1 fruit fly cellular context compared by ENCODE assay signal in the genomic region with DNA sequence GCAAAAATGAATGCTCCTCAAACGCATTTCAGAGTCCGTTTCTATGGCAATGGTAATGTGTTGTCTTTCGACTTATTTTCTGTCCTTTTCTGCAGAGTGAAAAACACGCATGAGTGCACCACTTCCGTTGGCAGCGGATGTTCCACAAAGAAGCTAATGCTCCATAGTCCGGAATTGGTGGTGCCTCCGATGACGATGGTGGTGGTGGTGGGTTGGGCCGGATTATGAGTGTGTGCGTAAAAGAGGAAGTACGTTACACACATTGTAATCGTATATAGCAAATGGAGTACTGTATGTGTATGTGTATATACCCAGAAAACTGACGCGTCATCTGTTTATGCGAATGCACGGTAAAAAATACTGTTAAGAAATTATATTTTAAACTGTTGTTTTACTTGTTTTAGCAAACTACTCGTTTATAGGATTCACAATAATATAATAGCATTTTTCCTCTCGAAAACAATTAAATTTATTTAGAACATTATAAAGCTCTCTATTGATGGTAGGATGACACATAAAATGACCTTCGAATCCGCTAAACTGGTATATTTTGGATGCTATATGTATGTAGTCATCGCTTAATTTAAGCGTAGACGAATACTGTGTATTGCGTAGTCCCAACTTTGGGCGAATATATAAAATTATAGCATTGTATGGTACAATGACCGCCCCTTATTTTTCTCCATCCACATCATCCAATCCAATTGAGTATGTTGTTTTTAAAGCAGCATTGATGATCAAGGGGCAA.
TF ChIP-seq lines count a peak whose summit lies in the region.

No protein-coding gene starts in this region.

TF ChIP-seq in whole organism, embryonic, 481 proteins besides CTCF, POLR2A, EP300 and RAD21 (continued from another document):
- TF ChIP-seq CG4820 (GFP tag; optimal IDR thresholded peaks at IDR 0.05; lab: Kevin White, UChicago): no peak
- peak; percentile 60 for TF ChIP-seq Atf6 (GFP tag; IDR thresholded peaks at IDR 0.05; lab: Robert Waterston, UW)
- TF ChIP-seq ERR (GFP tag; optimal IDR thresholded peaks at IDR 0.05; lab: Kevin White, UChicago): no peak
- TF ChIP-seq Myb (GFP tag; optimal IDR thresholded peaks at IDR 0.05; lab: Kevin White, UChicago): no peak
- no peak for TF ChIP-seq CG2120 (GFP tag; optimal IDR thresholded peaks at IDR 0.05; lab: Kevin White, UChicago)
- no peak for TF ChIP-seq Usf (GFP tag; optimal IDR thresholded peaks at IDR 0.05; lab: Kevin White, UChicago)
- no peak for TF ChIP-seq CG17612 (GFP tag; IDR thresholded peaks at IDR 0.05; lab: Robert Waterston, UW)
- TF ChIP-seq Bteb2 (GFP tag; optimal IDR thresholded peaks at IDR 0.05; lab: Kevin White, UChicago): peak; percentile 16
- TF ChIP-seq ase (GFP tag; IDR thresholded peaks at IDR 0.05; lab: Robert Waterston, UW): no peak; the same call in 2 of the 3 replicates
- TF ChIP-seq Awh (GFP tag; IDR thresholded peaks at IDR 0.05; lab: Robert Waterston, UW): peak; percentile 7; the same call in 1 of the 2 replicates
- TF ChIP-seq CG10979 (tag; optimal IDR thresholded peaks at IDR 0.05; lab: Kevin White, UChicago): peak; percentile 7
- peak; percentile 60 for TF ChIP-seq CG8388 (GFP tag; optimal IDR thresholded peaks at IDR 0.05; lab: Kevin White, UChicago)
- peak; percentile 90 for TF ChIP-seq pros (GFP tag; optimal IDR thresholded peaks at IDR 0.05; lab: Kevin White, UChicago)
- TF ChIP-seq yki (optimal IDR thresholded peaks at IDR 0.05; lab: Kevin White, UChicago): no peak
- TF ChIP-seq Sox100B (GFP tag; optimal IDR thresholded peaks at IDR 0.05; lab: Kevin White, UChicago): peak; percentile 39
- no peak for TF ChIP-seq CG7928 (GFP tag; optimal IDR thresholded peaks at IDR 0.05; lab: Kevin White, UChicago)
- TF ChIP-seq maf-S (GFP tag; optimal IDR thresholded peaks at IDR 0.05; lab: Kevin White, UChicago): peak; percentile 20
- 0 out of 2 replicates have a peak, but pooled peaks have one; percentile 22 for TF ChIP-seq aop (GFP tag; IDR thresholded peaks at IDR 0.05; lab: Robert Waterston, UW)
- no peak for TF ChIP-seq Ets97D (GFP tag; optimal IDR thresholded peaks at IDR 0.05; lab: Kevin White, UChicago)
- no peak for TF ChIP-seq hb (GFP tag; IDR thresholded peaks at IDR 0.05; lab: Robert Waterston, UW; ENCODE audit: partially characterized antibody)
- no peak for TF ChIP-seq sd (tag; optimal IDR thresholded peaks at IDR 0.05; lab: Kevin White, UChicago)
- peak; percentile 28 for TF ChIP-seq nerfin-1 (tag; optimal IDR thresholded peaks at IDR 0.05; lab: Kevin White, UChicago)
- no peak for TF ChIP-seq ac (GFP tag; optimal IDR thresholded peaks at IDR 0.05; lab: Kevin White, UChicago)
- no peak for TF ChIP-seq CG15011 (GFP tag; optimal IDR thresholded peaks at IDR 0.05; lab: Kevin White, UChicago)
- TF ChIP-seq CG16813 (GFP tag; IDR thresholded peaks at IDR 0.05; lab: Robert Waterston, UW; ENCODE audit: partially characterized antibody): no peak
- TF ChIP-seq pan (optimal IDR thresholded peaks at IDR 0.05; lab: Kevin White, UChicago): no peak
- TF ChIP-seq pan (GFP tag; optimal IDR thresholded peaks at IDR 0.05 in 1 of 2, IDR thresholded peaks at IDR 0.05 in 1 of 2): peak in 1 of 2 experiments; percentile 69
- TF ChIP-seq CG6683 (GFP tag; optimal IDR thresholded peaks at IDR 0.05; lab: Kevin White, UChicago): peak; percentile 25
- TF ChIP-seq CrebB (tag; optimal IDR thresholded peaks at IDR 0.05; lab: Kevin White, UChicago): peak; percentile 30
- no peak for TF ChIP-seq HLH4C (GFP tag; IDR thresholded peaks at IDR 0.05; lab: Robert Waterston, UW; ENCODE audit: partially characterized antibody)
- no peak for TF ChIP-seq mam (GFP tag; optimal IDR thresholded peaks at IDR 0.05; lab: Kevin White, UChicago)
- TF ChIP-seq Tbp (GFP tag; optimal IDR thresholded peaks at IDR 0.05; lab: Kevin White, UChicago): no peak
- TF ChIP-seq CG5245 (GFP tag; optimal IDR thresholded peaks at IDR 0.05; lab: Kevin White, UChicago): no peak
- no peak for TF ChIP-seq en (GFP tag; optimal IDR thresholded peaks at IDR 0.05; lab: Kevin White, UChicago)
- peak; percentile 36 for TF ChIP-seq lmd (GFP tag; IDR thresholded peaks at IDR 0.05; lab: Robert Waterston, UW)
- TF ChIP-seq CG8281 (tag; optimal IDR thresholded peaks at IDR 0.05; lab: Kevin White, UChicago): no peak
- no peak for TF ChIP-seq usp (GFP tag; optimal IDR thresholded peaks at IDR 0.05; lab: Kevin White, UChicago)
- peak; percentile 24 for TF ChIP-seq CG18599 (GFP tag; optimal IDR thresholded peaks at IDR 0.05; lab: Kevin White, UChicago)
- TF ChIP-seq CG12299 (tag; optimal IDR thresholded peaks at IDR 0.05; lab: Kevin White, UChicago): no peak
- TF ChIP-seq CG8290 (GFP tag; optimal IDR thresholded peaks at IDR 0.05; lab: Kevin White, UChicago): no peak
- peak in 1 of 2 experiments; percentile 44 for TF ChIP-seq CG8290 (tag; optimal IDR thresholded peaks at IDR 0.05; lab: Kevin White, UChicago)
- no peak for TF ChIP-seq Doc3 (GFP tag; IDR thresholded peaks at IDR 0.05; lab: Robert Waterston, UW; ENCODE audit: partially characterized antibody)
- TF ChIP-seq D19B (GFP tag; optimal IDR thresholded peaks at IDR 0.05; lab: Kevin White, UChicago): no peak
- no peak for TF ChIP-seq zfh2 (GFP tag; optimal IDR thresholded peaks at IDR 0.05; lab: Kevin White, UChicago)
- TF ChIP-seq jumu (GFP tag; optimal IDR thresholded peaks at IDR 0.05; lab: Kevin White, UChicago): no peak
- no peak for TF ChIP-seq CG30020 (tag; optimal IDR thresholded peaks at IDR 0.05; lab: Kevin White, UChicago)
- peak; percentile 58 for TF ChIP-seq peb (GFP tag; IDR thresholded peaks at IDR 0.05; lab: Robert Waterston, UW)
- peak; percentile 46 for TF ChIP-seq Xrp1 (GFP tag; IDR thresholded peaks at IDR 0.05; lab: Robert Waterston, UW)
- TF ChIP-seq Ptx1 (GFP tag; IDR thresholded peaks at IDR 0.05; lab: Robert Waterston, UW): peak; percentile 14
- no peak for TF ChIP-seq lbe (GFP tag; optimal IDR thresholded peaks at IDR 0.05; lab: Kevin White, UChicago)
- no peak for TF ChIP-seq Dfd (GFP tag; optimal IDR thresholded peaks at IDR 0.05; lab: Kevin White, UChicago)
- TF ChIP-seq Vsx1 (GFP tag; optimal IDR thresholded peaks at IDR 0.05; lab: Kevin White, UChicago): no peak
- no peak for TF ChIP-seq CG5180 (GFP tag; optimal IDR thresholded peaks at IDR 0.05; lab: Kevin White, UChicago)
- TF ChIP-seq cato (GFP tag; optimal IDR thresholded peaks at IDR 0.05; lab: Kevin White, UChicago; ENCODE audit: borderline replicate concordance): no peak
- TF ChIP-seq sob (GFP tag; IDR thresholded peaks at IDR 0.05; lab: Robert Waterston, UW): peak; percentile 40
- TF ChIP-seq CG2712 (tag; optimal IDR thresholded peaks at IDR 0.05; lab: Kevin White, UChicago): peak; percentile 62
- TF ChIP-seq NC2β (GFP tag; optimal IDR thresholded peaks at IDR 0.05; lab: Kevin White, UChicago): no peak
- TF ChIP-seq CG11560 (tag; IDR thresholded peaks at IDR 0.05; lab: Robert Waterston, UW): no peak
- no peak for TF ChIP-seq CG33557 (GFP tag; optimal IDR thresholded peaks at IDR 0.05; lab: Kevin White, UChicago)
- peak; percentile 45 for TF ChIP-seq HLHmδ (GFP tag; optimal IDR thresholded peaks at IDR 0.05; lab: Kevin White, UChicago)
- no peak for TF ChIP-seq sr (GFP tag; IDR thresholded peaks at IDR 0.05; lab: Robert Waterston, UW)
- peak; percentile 1 for TF ChIP-seq CG31388 (GFP tag; optimal IDR thresholded peaks at IDR 0.05; lab: Kevin White, UChicago)
- TF ChIP-seq CG3726 (GFP tag; IDR thresholded peaks at IDR 0.05; lab: Robert Waterston, UW): no peak
- no peak for TF ChIP-seq CG10959 (GFP tag; IDR thresholded peaks at IDR 0.05; lab: Robert Waterston, UW)
- TF ChIP-seq cad (GFP tag; optimal IDR thresholded peaks at IDR 0.05; lab: Kevin White, UChicago): no peak
- TF ChIP-seq eve (GFP tag; optimal IDR thresholded peaks at IDR 0.05; lab: Kevin White, UChicago): no peak
- TF ChIP-seq CG8089 (GFP tag; optimal IDR thresholded peaks at IDR 0.05; lab: Kevin White, UChicago): no peak
- TF ChIP-seq Nf-YB (GFP tag; optimal IDR thresholded peaks at IDR 0.05; lab: Kevin White, UChicago): no peak
- TF ChIP-seq CG14014 (GFP tag; IDR thresholded peaks at IDR 0.05; lab: Robert Waterston, UW): peak; percentile 65
- TF ChIP-seq CG9932 (GFP tag; IDR thresholded peaks at IDR 0.05; lab: Robert Waterston, UW): peak; percentile 26; the same call in 1 of the 2 replicates
- no peak for TF ChIP-seq ftz-f1 (GFP tag; optimal IDR thresholded peaks at IDR 0.05; lab: Kevin White, UChicago)
- TF ChIP-seq ci (GFP tag; IDR thresholded peaks at IDR 0.05; lab: Robert Waterston, UW): 0 out of 3 replicates have a peak, but pooled peaks have one; percentile 28
- peak; percentile 69 for TF ChIP-seq Med (GFP tag; lab: Kevin White, UChicago)
- TF ChIP-seq CoRest (tag; optimal IDR thresholded peaks at IDR 0.05; lab: Kevin White, UChicago): peak; percentile 44
- TF ChIP-seq odd (GFP tag; optimal IDR thresholded peaks at IDR 0.05; lab: Kevin White, UChicago): no peak
- TF ChIP-seq CG15479 (GFP tag; optimal IDR thresholded peaks at IDR 0.05; lab: Kevin White, UChicago): no peak
- peak in 1 of 2 experiments; percentile 58 for TF ChIP-seq Eip74EF (GFP tag; optimal IDR thresholded peaks at IDR 0.05; lab: Kevin White, UChicago)
- TF ChIP-seq Dp (GFP tag; optimal IDR thresholded peaks at IDR 0.05; lab: Kevin White, UChicago): no peak
- no peak for TF ChIP-seq sima (GFP tag; optimal IDR thresholded peaks at IDR 0.05; lab: Kevin White, UChicago)
- TF ChIP-seq dmrt99B (tag; optimal IDR thresholded peaks at IDR 0.05; lab: Kevin White, UChicago): peak; percentile 68
- no peak for TF ChIP-seq CG18476 (GFP tag; optimal IDR thresholded peaks at IDR 0.05; lab: Kevin White, UChicago)
- TF ChIP-seq CG1832 (GFP tag; optimal IDR thresholded peaks at IDR 0.05; lab: Kevin White, UChicago): no peak
- 0 out of 2 replicates have a peak, but pooled peaks have one; percentile 5 for TF ChIP-seq CG4360 (GFP tag; IDR thresholded peaks at IDR 0.05; lab: Robert Waterston, UW)
- peak; percentile 63 for TF ChIP-seq H2.0 (GFP tag; IDR thresholded peaks at IDR 0.05; lab: Robert Waterston, UW)
- no peak for TF ChIP-seq bcd (GFP tag; optimal IDR thresholded peaks at IDR 0.05; lab: Kevin White, UChicago)
- TF ChIP-seq mirr (GFP tag; optimal IDR thresholded peaks at IDR 0.05; lab: Kevin White, UChicago): no peak
- no peak for TF ChIP-seq Chrac-16 (GFP tag; optimal IDR thresholded peaks at IDR 0.05; lab: Kevin White, UChicago)
- no peak for TF ChIP-seq CG6791 (GFP tag; IDR thresholded peaks at IDR 0.05; lab: Robert Waterston, UW; ENCODE audit: partially characterized antibody)
- TF ChIP-seq insv (GFP tag; optimal IDR thresholded peaks at IDR 0.05; lab: Kevin White, UChicago): no peak
- TF ChIP-seq CG8765 (GFP tag; IDR thresholded peaks at IDR 0.05; lab: Robert Waterston, UW): no peak
- no peak for TF ChIP-seq NfI (GFP tag; optimal IDR thresholded peaks at IDR 0.05; lab: Kevin White, UChicago)
- no peak for TF ChIP-seq cwo (GFP tag; optimal IDR thresholded peaks at IDR 0.05; lab: Kevin White, UChicago)
- TF ChIP-seq Sox102F (GFP tag; optimal IDR thresholded peaks at IDR 0.05; lab: Kevin White, UChicago): peak; percentile 64
- TF ChIP-seq BtbVII (GFP tag; optimal IDR thresholded peaks at IDR 0.05; lab: Kevin White, UChicago): no peak
- TF ChIP-seq CG14667 (GFP tag; IDR thresholded peaks at IDR 0.05; lab: Robert Waterston, UW): peak; percentile 45; the same call in 1 of the 2 replicates
- peak; percentile 93 for TF ChIP-seq sens (GFP tag; lab: Kevin White, UChicago)
- peak; percentile 29 for TF ChIP-seq CG4424 (GFP tag; optimal IDR thresholded peaks at IDR 0.05; lab: Kevin White, UChicago)
- peak; percentile 67; the same call in 1 of the 3 replicates for TF ChIP-seq CG2199 (GFP tag; IDR thresholded peaks at IDR 0.05; lab: Robert Waterston, UW)
- TF ChIP-seq ATbp (GFP tag; optimal IDR thresholded peaks at IDR 0.05; lab: Kevin White, UChicago): peak; percentile 35
- peak; percentile 73 for TF ChIP-seq unpg (GFP tag; optimal IDR thresholded peaks at IDR 0.05; lab: Kevin White, UChicago)
- no peak for TF ChIP-seq shn (GFP tag; optimal IDR thresholded peaks at IDR 0.05; lab: Kevin White, UChicago)
- TF ChIP-seq zen2 (GFP tag; IDR thresholded peaks at IDR 0.05; lab: Robert Waterston, UW; ENCODE audit: partially characterized antibody): no peak
- peak; percentile 83; the same call in 2 of the 3 replicates for TF ChIP-seq gce (GFP tag; IDR thresholded peaks at IDR 0.05; lab: Robert Waterston, UW)
- 0 out of 3 replicates have a peak, but pooled peaks have one; percentile 22 for TF ChIP-seq Mrtf (GFP tag; IDR thresholded peaks at IDR 0.05; lab: Robert Waterston, UW)
- TF ChIP-seq Six4 (GFP tag; optimal IDR thresholded peaks at IDR 0.05; lab: Kevin White, UChicago): no peak
- TF ChIP-seq CG3838 (GFP tag; optimal IDR thresholded peaks at IDR 0.05; lab: Kevin White, UChicago): no peak
